Worm (Caenorhabditis elegans) whole organism, L4 larva: ENCODE measurements around the gene bus-12.

Experiments used
- F37D6.2 ChIP-seq: sonication (generic microtip); optimal IDR thresholded peaks from 2 replicates; lab custom pipeline; 2016; ENCODE audit warnings: mild to moderate bottlenecking, missing genetic modification characterization, missing compliant biosample characterization
- F49E8.2 ChIP-seq: sonication (generic microtip); optimal IDR thresholded peaks from 2 replicates; lab custom pipeline; 2016; ENCODE audit warnings: missing compliant biosample characterization, mild to moderate bottlenecking, missing genetic modification characterization, borderline replicate concordance
- T20F7.1 ChIP-seq: fragments of 200-800 bp; sonication (Bioruptor generic); optimal IDR thresholded peaks from 2 replicates; lab custom pipeline; 2018; ENCODE audit warnings: mild to moderate bottlenecking, missing genetic modification characterization, missing compliant biosample characterization
- ZK546.5 ChIP-seq, 2 experiments: sonication (generic microtip); optimal IDR thresholded peaks; 2 replicates each; lab custom pipeline; 2017; ENCODE audit warnings: missing biosample characterization in 2 of 2, missing genetic modification characterization in 2 of 2
- ceh-20 ChIP-seq: fragments of 200-800 bp; sonication (Bioruptor generic); IDR thresholded peaks from 2 replicates; pipeline ENCODE4 v1.3.6; 2022; ENCODE audit warnings: missing genetic modification reagents, missing genetic modification characterization, missing compliant biosample characterization
- daf-16 ChIP-seq, 3 experiments: sonication (generic microtip); optimal IDR thresholded peaks; 2 replicates each; lab custom pipeline; 2016 to 2017; ENCODE audit warnings: missing genetic modification characterization in 3 of 3, missing genetic modification reagents in 3 of 3, mild to moderate bottlenecking in 2 of 3, missing compliant biosample characterization in 2 of 3, missing biosample characterization in 1 of 3, moderate library complexity in 1 of 3
- daf-8 ChIP-seq: fragments of 200-800 bp; sonication (Bioruptor generic); IDR thresholded peaks from 2 replicates; pipeline ENCODE4 v1.3.6; 2022; ENCODE audit warnings: missing genetic modification characterization, missing compliant biosample characterization
- dmd-6 ChIP-seq: fragments of 200-800 bp; sonication (Bioruptor generic); IDR thresholded peaks from 2 replicates; pipeline ENCODE4 v1.3.6; 2022; ENCODE audit warnings: missing genetic modification reagents, missing genetic modification characterization, missing compliant biosample characterization
- dve-1 ChIP-seq: sonication (generic microtip); optimal IDR thresholded peaks from 2 replicates; lab custom pipeline; 2017; ENCODE audit warnings: antibody characterized with exemption, mild to moderate bottlenecking, missing genetic modification characterization, missing compliant biosample characterization; ENCODE audit not compliant: insufficient read depth
- egl-43 ChIP-seq: fragments of 200-800 bp; sonication (Bioruptor generic); IDR thresholded peaks from 2 replicates; pipeline ENCODE4 v1.3.6; 2022; ENCODE audit warnings: missing genetic modification reagents, missing genetic modification characterization, missing compliant biosample characterization
- gei-8 ChIP-seq: fragments of 200-800 bp; sonication (Bioruptor generic); optimal IDR thresholded peaks from 2 replicates; lab custom pipeline; 2018; ENCODE audit warnings: mild to moderate bottlenecking, missing genetic modification characterization, missing compliant biosample characterization
- hif-1 ChIP-seq, 2 experiments: sonication (generic microtip); optimal IDR thresholded peaks; 2 replicates each; lab custom pipeline; 2016 to 2017; ENCODE audit warnings: missing compliant biosample characterization in 2 of 2, missing genetic modification characterization in 2 of 2, missing genetic modification reagents in 2 of 2, missing genotype in 2 of 2, mild to moderate bottlenecking in 1 of 2
- hlh-11 ChIP-seq: fragments of 200-800 bp; sonication (Bioruptor generic); optimal IDR thresholded peaks from 2 replicates; lab custom pipeline; 2018; ENCODE audit warnings: mild to moderate bottlenecking, missing genetic modification characterization, missing compliant biosample characterization
- hlh-30 ChIP-seq: sonication (generic microtip); optimal IDR thresholded peaks from 2 replicates; lab custom pipeline; 2017; ENCODE audit warnings: antibody characterized with exemption, mild to moderate bottlenecking, missing genetic modification characterization, missing compliant biosample characterization; ENCODE audit not compliant: insufficient read depth
- jun-1 ChIP-seq: fragments of 150-350 bp; optimal IDR thresholded peaks from 2 replicates; lab custom pipeline; 2014; ENCODE audit warnings: missing biosample characterization, missing genetic modification reagents, missing genetic modification characterization
- lin-1 ChIP-seq: fragments of 200-800 bp; sonication (Bioruptor generic); IDR thresholded peaks from 2 replicates; pipeline ENCODE4 v1.3.6; 2022; ENCODE audit warnings: missing genetic modification reagents, missing genetic modification characterization, missing compliant biosample characterization
- lin-38 ChIP-seq: fragments of 200-800 bp; sonication (Bioruptor generic); IDR thresholded peaks from 2 replicates; pipeline ENCODE4 v1.3.6; 2022; ENCODE audit warnings: missing genetic modification reagents, missing genetic modification characterization, missing compliant biosample characterization
- lsy-2 ChIP-seq, 2 experiments: fragments of 150-350 bp in 1 of 2; sonication (generic microtip) in 1 of 2; optimal IDR thresholded peaks; 2 replicates each; lab custom pipeline; 2014 to 2017; ENCODE audit warnings: missing biosample characterization in 2 of 2, missing genetic modification characterization in 2 of 2
- madf-5 ChIP-seq, 2 experiments: fragments of 200-800 bp; sonication (Bioruptor generic); IDR thresholded peaks; 2 replicates each; pipeline ENCODE4 v1.3.6; 2022; ENCODE audit warnings: missing compliant biosample characterization in 2 of 2, missing genetic modification characterization in 2 of 2
- madf-9 ChIP-seq: fragments of 200-800 bp; sonication (Bioruptor generic); conservative IDR thresholded peaks from 2 replicates; pipeline ENCODE4 v1.3.6; 2022; ENCODE audit warnings: missing genetic modification reagents, missing genetic modification characterization, missing compliant biosample characterization
- mdl-1 ChIP-seq, 2 experiments: fragments of 150-350 bp in 1 of 2; sonication (generic microtip) in 1 of 2; optimal IDR thresholded peaks; 2 replicates each; lab custom pipeline; 2014 to 2017; ENCODE audit warnings: missing biosample characterization in 2 of 2, missing genetic modification characterization in 2 of 2
- mdt-29 ChIP-seq: fragments of 200-800 bp; sonication (Bioruptor generic); IDR thresholded peaks from 2 replicates; pipeline ENCODE4 v1.3.6; 2022; ENCODE audit warnings: missing genetic modification reagents, missing genetic modification characterization, missing compliant biosample characterization
- mep-1 ChIP-seq: fragments of 150-350 bp; sonication (generic microtip); optimal IDR thresholded peaks from 3 replicates; lab custom pipeline; 2014; ENCODE audit warnings: missing biosample characterization, missing genetic modification characterization
- mes-2 ChIP-seq: sonication (generic microtip); optimal IDR thresholded peaks from 2 replicates; lab custom pipeline; 2016; ENCODE audit warnings: missing genotype, mild to moderate bottlenecking, missing genetic modification characterization, missing compliant biosample characterization; ENCODE audit not compliant: poor library complexity, severe bottlenecking
- nhr-102 ChIP-seq: sonication (generic microtip); optimal IDR thresholded peaks from 2 replicates; lab custom pipeline; 2016; ENCODE audit warnings: mild to moderate bottlenecking, missing genetic modification characterization, moderate library complexity, missing compliant biosample characterization
- nhr-11 ChIP-seq: fragments of 150-350 bp; optimal IDR thresholded peaks from 2 replicates; lab custom pipeline; 2014; ENCODE audit warnings: missing biosample characterization, missing genetic modification characterization
- nhr-28 ChIP-seq: fragments of 150-350 bp; optimal IDR thresholded peaks from 2 replicates; lab custom pipeline; 2014; ENCODE audit warnings: missing biosample characterization, missing genetic modification characterization
- nhr-42 ChIP-seq: fragments of 200-800 bp; sonication (Bioruptor generic); IDR thresholded peaks from 2 replicates; pipeline ENCODE4 v1.3.6; 2022; ENCODE audit warnings: missing genetic modification characterization, missing compliant biosample characterization
- nhr-48 ChIP-seq: sonication (generic microtip); optimal IDR thresholded peaks from 2 replicates; lab custom pipeline; 2016; ENCODE audit warnings: mild to moderate bottlenecking, missing genetic modification characterization, missing compliant biosample characterization
- nhr-76 ChIP-seq: fragments of 150-350 bp; optimal IDR thresholded peaks from 2 replicates; lab custom pipeline; 2014; ENCODE audit warnings: missing biosample characterization, missing genetic modification characterization
- nhr-77 ChIP-seq: fragments of 150-350 bp; optimal IDR thresholded peaks from 2 replicates; lab custom pipeline; 2014; ENCODE audit warnings: missing biosample characterization, missing genetic modification characterization
- pha-4 ChIP-seq, 2 experiments: fragments of 150-350 bp in 1 of 2; fragments of 200-800 bp in 1 of 2; sonication (Bioruptor generic) in 1 of 2; IDR thresholded peaks in 1 of 2; optimal IDR thresholded peaks in 1 of 2; 2 replicates each; pipeline versions ENCODE4 v1.3.6 to Lab custom; 2014 to 2022; ENCODE audit warnings: missing genetic modification characterization in 2 of 2, missing genetic modification reagents in 2 of 2, missing biosample characterization in 1 of 2, missing compliant biosample characterization in 1 of 2
- php-3 ChIP-seq: fragments of 200-800 bp; sonication (Bioruptor generic); IDR thresholded peaks from 2 replicates; pipeline ENCODE4 v1.3.6; 2022; ENCODE audit warnings: missing genetic modification reagents, missing genetic modification characterization, missing compliant biosample characterization
- pqm-1 ChIP-seq: sonication (generic microtip); optimal IDR thresholded peaks from 2 replicates; lab custom pipeline; 2017; ENCODE audit warnings: missing biosample characterization, missing genetic modification characterization
- saeg-2 ChIP-seq: fragments of 200-800 bp; sonication (Bioruptor generic); IDR thresholded peaks from 2 replicates; pipeline ENCODE4 v1.3.6; 2022; ENCODE audit warnings: missing genetic modification reagents, missing genetic modification characterization, missing compliant biosample characterization
- tra-1 ChIP-seq: fragments of 200-800 bp; sonication (Bioruptor generic); IDR thresholded peaks from 2 replicates; pipeline ENCODE4 v1.3.6; 2022; ENCODE audit warnings: missing genetic modification reagents, missing genetic modification characterization, missing compliant biosample characterization
- unc-62 ChIP-seq, 3 experiments: fragments of 150-350 bp in 1 of 3; sonication (generic microtip); optimal IDR thresholded peaks in 2 of 3; peaks in 1 of 3; 1 replicate in 1 of 3; 2 replicates in 2 of 3; lab custom pipeline; 2014 to 2017; ENCODE audit warnings: missing biosample characterization in 3 of 3, missing genetic modification characterization in 3 of 3, missing genetic modification reagents in 3 of 3, missing genotype in 1 of 3
- vab-7 ChIP-seq: fragments of 200-800 bp; sonication (Bioruptor generic); IDR thresholded peaks from 2 replicates; pipeline ENCODE4 v1.3.6; 2022; ENCODE audit warnings: missing genetic modification reagents, missing genetic modification characterization, missing compliant biosample characterization
- zfp-3 ChIP-seq: fragments of 200-800 bp; sonication (Bioruptor generic); conservative IDR thresholded peaks from 2 replicates; pipeline ENCODE4 v1.3.6; 2022; ENCODE audit warnings: missing genetic modification reagents, missing genetic modification characterization, missing compliant biosample characterization
- zip-2 ChIP-seq: fragments of 150-350 bp; optimal IDR thresholded peaks from 2 replicates; lab custom pipeline; 2014; ENCODE audit warnings: missing biosample characterization, missing genetic modification characterization
- ztf-7 ChIP-seq: fragments of 150-350 bp; optimal IDR thresholded peaks from 2 replicates; lab custom pipeline; 2014; ENCODE audit warnings: missing biosample characterization, missing genetic modification characterization

The bus-12 gene

ce11 chrIV:13253841-13254240 is 2.1 kb upstream of the bus-12 start, which contains the start of gene ttr-45:
TSS of gene ttr-45 (plus strand) at chrIV:13254225.
- peak; percentile 43; the same call in 1 of the 2 replicates for TF ChIP-seq zfp-3 (GFP tag; lab: Robert Waterston, UW)
- peak; percentile 89 for TF ChIP-seq tra-1
- TF ChIP-seq lin-1 (GFP tag; lab: Robert Waterston, UW), result peak; percentile 83
- no peak for TF ChIP-seq F37D6.2 (tag; lab: Kevin White, UChicago)
- TF ChIP-seq ceh-20, result peak; percentile 54; the same call in 1 of the 2 replicates
- TF ChIP-seq mes-2, result peak; percentile 1
- no peak for TF ChIP-seq madf-9 (GFP tag; lab: Robert Waterston, UW)
- peak; percentile 66; the same call in 1 of the 2 replicates for TF ChIP-seq pha-4 (GFP tag; IDR thresholded peaks at IDR 0.05; lab: Robert Waterston, UW)
- no peak for TF ChIP-seq pha-4 (tag; optimal IDR thresholded peaks at IDR 0.05; lab: Kevin White, UChicago)
- TF ChIP-seq lin-38 (GFP tag; lab: Robert Waterston, UW), result peak; percentile 38
- no peak for TF ChIP-seq gei-8 (GFP tag; lab: Kevin White, UChicago)
- 0 out of 2 replicates have a peak, but pooled peaks have one; percentile 39 for TF ChIP-seq saeg-2
- TF ChIP-seq dve-1 (tag; lab: Kevin White, UChicago), result peak; percentile 95
- TF ChIP-seq mep-1 (tag; lab: Kevin White, UChicago), result peak; percentile 1
- no peak for TF ChIP-seq egl-43 (GFP tag; lab: Robert Waterston, UW)
- peak; percentile 38 for TF ChIP-seq T20F7.1
- TF ChIP-seq ztf-7 (tag; lab: Kevin White, UChicago), result peak; percentile 52
- peak; percentile 34 for TF ChIP-seq jun-1
- TF ChIP-seq madf-5 (GFP tag; IDR thresholded peaks at IDR 0.05; lab: Robert Waterston, UW), result no peak
- TF ChIP-seq nhr-48 (tag; lab: Kevin White, UChicago), result peak; percentile 73
- TF ChIP-seq nhr-28, result peak; percentile 93
- TF ChIP-seq nhr-11 (tag; lab: Kevin White, UChicago), result peak; percentile 77
- peak; percentile 94 for TF ChIP-seq hlh-11 (tag; lab: Kevin White, UChicago)
- peak in 1 of 2 experiments; percentile 65 for TF ChIP-seq mdl-1 (tag; optimal IDR thresholded peaks at IDR 0.05; lab: Kevin White, UChicago)
- peak; percentile 96 for TF ChIP-seq pqm-1
- TF ChIP-seq zip-2 (tag; lab: Kevin White, UChicago), result peak; percentile 30
- TF ChIP-seq nhr-77 (tag; lab: Kevin White, UChicago), result peak; percentile 88
- 0 out of 2 replicates have a peak, but pooled peaks have one; percentile 27 for TF ChIP-seq nhr-42 (GFP tag; lab: Robert Waterston, UW)
- TF ChIP-seq daf-16 (GFP tag; optimal IDR thresholded peaks at IDR 0.05; lab: Kevin White, UChicago), result peak; percentile 21 to 83
- peak; percentile 98 for TF ChIP-seq daf-16 (tag; optimal IDR thresholded peaks at IDR 0.05; lab: Kevin White, UChicago)
- peak; percentile 99 for TF ChIP-seq dmd-6 (GFP tag; lab: Robert Waterston, UW)
- no peak for TF ChIP-seq ZK546.5 (tag; optimal IDR thresholded peaks at IDR 0.05; lab: Kevin White, UChicago)
- TF ChIP-seq unc-62 (GFP tag; optimal IDR thresholded peaks at IDR 0.05 in 1 of 2; lab: Kevin White, UChicago), result peak; percentile 83 to 91
- no peak for TF ChIP-seq unc-62 (tag; optimal IDR thresholded peaks at IDR 0.05; lab: Kevin White, UChicago)
- no peak for TF ChIP-seq nhr-76
- TF ChIP-seq daf-8 (GFP tag; lab: Robert Waterston, UW), result no peak
- TF ChIP-seq vab-7 (GFP tag; lab: Robert Waterston, UW), result no peak
- peak in 1 of 2 experiments; percentile 45 for TF ChIP-seq lsy-2 (tag; optimal IDR thresholded peaks at IDR 0.05; lab: Kevin White, UChicago)
- peak; percentile 93 for TF ChIP-seq php-3
- peak; percentile 46; the same call in 1 of the 2 replicates for TF ChIP-seq mdt-29 (GFP tag; lab: Robert Waterston, UW)
- TF ChIP-seq hif-1 (tag; optimal IDR thresholded peaks at IDR 0.05; lab: Kevin White, UChicago), result peak in 1 of 2 experiments; percentile 43
- TF ChIP-seq hlh-30 (tag; lab: Kevin White, UChicago), result peak; percentile 69
- no peak for TF ChIP-seq F49E8.2 (tag; lab: Kevin White, UChicago)
- peak; percentile 70 for TF ChIP-seq nhr-102 (tag; lab: Kevin White, UChicago)
